Worm (Caenorhabditis elegans) whole organism, mixed stage, embryonic: Measurements from ENCODE around the gene K01G12.3.

ENCODE experiments used
- elt-1 ChIP-seq: sonication (generic microtip); optimal IDR thresholded peaks from 2 replicates; lab custom pipeline; 2017; ENCODE audit warnings: missing genetic modification characterization, mild to moderate bottlenecking, missing compliant biosample characterization, antibody characterized with exemption, moderate library complexity, borderline replicate concordance; ENCODE audit not compliant: insufficient read depth
- ham-2 ChIP-seq: fragments of 200-800 bp; sonication (Bioruptor generic); optimal IDR thresholded peaks from 2 replicates; lab custom pipeline; 2018; ENCODE audit warnings: mild to moderate bottlenecking, missing genetic modification characterization, missing compliant biosample characterization
- hlh-1 ChIP-seq: fragments of 150-350 bp; optimal IDR thresholded peaks from 2 replicates; lab custom pipeline; 2014; ENCODE audit warnings: missing biosample characterization, missing genetic modification reagents, missing genetic modification characterization
- lin-32 ChIP-seq: fragments of 200-800 bp; sonication (Bioruptor generic); optimal IDR thresholded peaks from 2 replicates; lab custom pipeline; 2018; ENCODE audit warnings: mild to moderate bottlenecking, missing genetic modification characterization, missing compliant biosample characterization
- lsy-2 ChIP-seq: fragments of 150-350 bp; optimal IDR thresholded peaks from 2 replicates; lab custom pipeline; 2014; ENCODE audit warnings: missing biosample characterization, missing genetic modification characterization
- mep-1 ChIP-seq: fragments of 150-350 bp; optimal IDR thresholded peaks from 2 replicates; lab custom pipeline; 2017; ENCODE audit warnings: missing biosample characterization, missing genetic modification reagents, missing genetic modification characterization, inconsistent platforms
- nhr-12 ChIP-seq: fragments of 150-350 bp; optimal IDR thresholded peaks from 2 replicates; lab custom pipeline; 2014; ENCODE audit warnings: missing biosample characterization, missing genetic modification characterization
- nhr-237 ChIP-seq: fragments of 150-350 bp; optimal IDR thresholded peaks from 2 replicates; lab custom pipeline; 2014; ENCODE audit warnings: missing biosample characterization, missing genetic modification characterization
- nhr-28 ChIP-seq: fragments of 150-350 bp; optimal IDR thresholded peaks from 2 replicates; lab custom pipeline; 2014; ENCODE audit warnings: missing biosample characterization, missing genetic modification characterization
- nhr-76 ChIP-seq: sonication (generic microtip); optimal IDR thresholded peaks from 2 replicates; lab custom pipeline; 2017; ENCODE audit warnings: missing biosample characterization, missing genetic modification characterization
- pha-4 ChIP-seq: fragments of 150-350 bp; optimal IDR thresholded peaks from 2 replicates; lab custom pipeline; 2018; ENCODE audit warnings: missing biosample characterization, missing genetic modification reagents, missing genetic modification characterization
- snpc-4 ChIP-seq: fragments of 150-350 bp; optimal IDR thresholded peaks from 2 replicates; lab custom pipeline; 2014; ENCODE audit warnings: missing biosample characterization, missing genetic modification characterization
- tbx-8 ChIP-seq: fragments of 200-800 bp; sonication (Bioruptor generic); optimal IDR thresholded peaks from 2 replicates; lab custom pipeline; 2018; ENCODE audit warnings: mild to moderate bottlenecking, missing genetic modification characterization, moderate library complexity, missing compliant biosample characterization
- unc-62 ChIP-seq: fragments of 150-350 bp; optimal IDR thresholded peaks from 2 replicates; lab custom pipeline; 2014; ENCODE audit warnings: missing biosample characterization, missing genetic modification reagents, missing genetic modification characterization

ce11 chrIV:14215777-14216176 lies 22.5 kb downstream of the K01G12.3 start:
- TF ChIP-seq tbx-8 (no peak), snpc-4 (tag; lab: Kevin White, UChicago) (no peak), nhr-28 (tag; lab: Kevin White, UChicago) (no peak), hlh-1 (no peak), lin-32 (GFP tag; lab: Kevin White, UChicago) (no peak), elt-1 (no peak), unc-62 (GFP tag; lab: Kevin White, UChicago) (no peak), mep-1 (no peak), nhr-12 (no peak), nhr-76 (tag; lab: Kevin White, UChicago) (no peak), nhr-237 (tag; lab: Kevin White, UChicago) (no peak), pha-4 (tag; lab: Kevin White, UChicago) (no peak), lsy-2 (tag; lab: Kevin White, UChicago) (no peak), ham-2 (no peak)
